Fruit fly (Drosophila melanogaster) whole organism, embryonic: ENCODE measurements around the gene CG1299.

ENCODE experiments used
- CG14667 ChIP-seq: fragments of 200-800 bp; sonication (Bioruptor generic); IDR thresholded peaks from 2 replicates; pipeline ENCODE4 v1.3.6; 2022; ENCODE audit warnings: missing biosample characterization, missing genetic modification characterization
- CG31365 ChIP-seq: fragments of 200-800 bp; sonication (Bioruptor generic); optimal IDR thresholded peaks from 2 replicates; lab custom pipeline; 2018; ENCODE audit warnings: missing biosample characterization, mild to moderate bottlenecking, missing genetic modification characterization
- HLH3B ChIP-seq: fragments of 200-800 bp; sonication (Bioruptor generic); IDR thresholded peaks from 2 replicates; pipeline ENCODE4 v1.3.6; 2022; ENCODE audit warnings: missing biosample characterization, missing genetic modification characterization
- bab2 ChIP-seq: fragments of 200-800 bp; sonication (Bioruptor generic); optimal IDR thresholded peaks from 2 replicates; lab custom pipeline; 2016; ENCODE audit warnings: missing biosample characterization, missing genetic modification characterization

- no peak for TF ChIP-seq CG14667 (GFP tag; lab: Robert Waterston, UW)
- no peak for TF ChIP-seq bab2 (GFP tag; lab: Kevin White, UChicago)
- no peak for TF ChIP-seq HLH3B (GFP tag; lab: Robert Waterston, UW)
- TF ChIP-seq CG31365: no peak
Observed at dm6 chr3L:4148406-4148975, at the start of gene CG1299.
